Fruit fly (Drosophila melanogaster) whole organism, prepupa: ENCODE measurements around the gene CG42266.

Source experiments
- Blimp-1 ChIP-seq: fragments of 200-800 bp; sonication (Bioruptor generic); optimal IDR thresholded peaks from 3 replicates; lab custom pipeline; 2017; ENCODE audit warnings: missing biosample characterization, missing genetic modification characterization, mild to moderate bottlenecking, moderate library complexity, missing genetic modification reagents
- CG10631 ChIP-seq: fragments of 200-800 bp; sonication (Bioruptor generic); optimal IDR thresholded peaks from 2 replicates; lab custom pipeline; 2016; ENCODE audit warnings: missing biosample characterization, missing genetic modification characterization
- CG10669 ChIP-seq: fragments of 200-800 bp; sonication (Bioruptor generic); optimal IDR thresholded peaks from 3 replicates; lab custom pipeline; 2018; ENCODE audit warnings: missing biosample characterization, mild to moderate bottlenecking, missing genetic modification characterization, moderate library complexity
- CG11294 ChIP-seq: fragments of 200-800 bp; sonication (Bioruptor generic); IDR thresholded peaks from 2 replicates; pipeline ENCODE4 v1.3.6; 2022; ENCODE audit warnings: missing biosample characterization, missing genetic modification characterization
- CG11762 ChIP-seq: fragments of 200-800 bp; sonication (Bioruptor generic); optimal IDR thresholded peaks from 3 replicates; lab custom pipeline; 2016; ENCODE audit warnings: missing biosample characterization, missing genetic modification characterization; ENCODE audit not compliant: insufficient read depth
- CG11902 ChIP-seq: fragments of 200-800 bp; sonication (Bioruptor generic); optimal IDR thresholded peaks from 3 replicates; lab custom pipeline; 2016; ENCODE audit warnings: missing biosample characterization, missing genetic modification characterization
- CG1621 ChIP-seq: fragments of 200-800 bp; sonication (Bioruptor generic); optimal IDR thresholded peaks from 3 replicates; lab custom pipeline; 2018; ENCODE audit warnings: missing biosample characterization, mild to moderate bottlenecking, missing genetic modification characterization
- CG16779 ChIP-seq: fragments of 200-800 bp; sonication (Bioruptor generic); optimal IDR thresholded peaks from 3 replicates; lab custom pipeline; 2017; ENCODE audit warnings: missing biosample characterization, mild to moderate bottlenecking, missing genetic modification characterization
- CG31627 ChIP-seq: fragments of 200-800 bp; sonication (Bioruptor generic); optimal IDR thresholded peaks from 3 replicates; lab custom pipeline; 2016; ENCODE audit warnings: missing biosample characterization, missing genetic modification characterization
- CG32006 ChIP-seq: fragments of 200-800 bp; sonication (Bioruptor generic); optimal IDR thresholded peaks from 3 replicates; lab custom pipeline; 2017; ENCODE audit warnings: missing biosample characterization, mild to moderate bottlenecking, missing genetic modification characterization
- CG34406 ChIP-seq: fragments of 200-800 bp; sonication (Bioruptor generic); optimal IDR thresholded peaks from 3 replicates; lab custom pipeline; 2016; ENCODE audit warnings: missing biosample characterization, missing genetic modification characterization
- CG3919 ChIP-seq: fragments of 200-800 bp; sonication (Bioruptor generic); optimal IDR thresholded peaks from 3 replicates; lab custom pipeline; 2016; ENCODE audit warnings: missing biosample characterization, missing genetic modification characterization
- CG4318 ChIP-seq: fragments of 200-800 bp; sonication (Bioruptor generic); optimal IDR thresholded peaks from 3 replicates; lab custom pipeline; 2017; ENCODE audit warnings: missing biosample characterization, mild to moderate bottlenecking, missing genetic modification characterization
- CG6163 ChIP-seq: fragments of 200-800 bp; sonication (Bioruptor generic); IDR thresholded peaks from 3 replicates; pipeline ENCODE4 v1.3.6; 2022; ENCODE audit warnings: missing biosample characterization, missing genetic modification characterization
- CG6276 ChIP-seq: fragments of 200-800 bp; sonication (Bioruptor generic); optimal IDR thresholded peaks from 2 replicates; lab custom pipeline; 2017; ENCODE audit warnings: missing biosample characterization, mild to moderate bottlenecking, missing genetic modification characterization
- CG6792 ChIP-seq: fragments of 200-800 bp; sonication (Bioruptor generic); optimal IDR thresholded peaks from 3 replicates; lab custom pipeline; 2016; ENCODE audit warnings: missing biosample characterization, missing genetic modification characterization
- CG6808 ChIP-seq: fragments of 200-800 bp; sonication (Bioruptor generic); optimal IDR thresholded peaks from 3 replicates; lab custom pipeline; 2017; ENCODE audit warnings: missing biosample characterization, missing genetic modification characterization, mild to moderate bottlenecking, moderate library complexity, missing genetic modification reagents
- CG6854 ChIP-seq: fragments of 200-800 bp; sonication (Bioruptor generic); optimal IDR thresholded peaks from 2 replicates; lab custom pipeline; 2017; ENCODE audit warnings: missing biosample characterization, mild to moderate bottlenecking, missing genetic modification characterization
- CG7368 ChIP-seq: fragments of 200-800 bp; sonication (Bioruptor generic); optimal IDR thresholded peaks from 3 replicates; lab custom pipeline; 2016; ENCODE audit warnings: missing biosample characterization, missing genetic modification characterization
- CG8119 ChIP-seq: fragments of 200-800 bp; sonication (Bioruptor generic); IDR thresholded peaks from 3 replicates; pipeline ENCODE4 v1.3.6; 2022; ENCODE audit warnings: missing biosample characterization, missing genetic modification characterization
- CG8319 ChIP-seq: fragments of 200-800 bp; sonication (Bioruptor generic); optimal IDR thresholded peaks from 3 replicates; lab custom pipeline; 2016; ENCODE audit warnings: missing biosample characterization, missing genetic modification characterization
- CG8632 ChIP-seq: fragments of 200-800 bp; sonication (Bioruptor generic); optimal IDR thresholded peaks from 3 replicates; lab custom pipeline; 2016; ENCODE audit warnings: missing biosample characterization, missing genetic modification characterization
- CG9139 ChIP-seq: fragments of 200-800 bp; sonication (Bioruptor generic); optimal IDR thresholded peaks from 3 replicates; lab custom pipeline; 2017; ENCODE audit warnings: missing biosample characterization, mild to moderate bottlenecking, missing genetic modification characterization
- Eip75B ChIP-seq: fragments of 200-800 bp; sonication (Bioruptor generic); optimal IDR thresholded peaks from 3 replicates; lab custom pipeline; 2016; ENCODE audit warnings: missing biosample characterization, missing genetic modification characterization
- Eip78C ChIP-seq: fragments of 200-800 bp; sonication (Bioruptor generic); peaks from one replicate; lab custom pipeline; 2016; ENCODE audit warnings: missing biosample characterization, missing genetic modification characterization
- Eip93F ChIP-seq: fragments of 200-800 bp; sonication (Bioruptor generic); optimal IDR thresholded peaks from 2 replicates; lab custom pipeline; 2016; ENCODE audit warnings: missing biosample characterization, mild to moderate bottlenecking, missing genetic modification characterization
- Ets21C ChIP-seq: fragments of 200-800 bp; sonication (Bioruptor generic); optimal IDR thresholded peaks from 3 replicates; lab custom pipeline; 2016; ENCODE audit warnings: missing biosample characterization, missing genetic modification characterization
- Ets96B ChIP-seq: fragments of 200-800 bp; optimal IDR thresholded peaks from 2 replicates; lab custom pipeline; 2019; ENCODE audit warnings: missing biosample characterization, mild to moderate bottlenecking, missing genetic modification characterization, moderate library complexity
- Gug ChIP-seq: fragments of 200-800 bp; sonication (Bioruptor generic); IDR thresholded peaks from 2 replicates; pipeline ENCODE4 v1.3.6; 2022; ENCODE audit warnings: missing biosample characterization, missing genetic modification characterization
- Hr38 ChIP-seq: sonication (Bioruptor generic); optimal IDR thresholded peaks from 2 replicates; lab custom pipeline; 2016; ENCODE audit warnings: missing biosample characterization, missing genetic modification characterization
- Hr39 ChIP-seq: fragments of 200-800 bp; sonication (Bioruptor generic); optimal IDR thresholded peaks from 2 replicates; lab custom pipeline; 2016; ENCODE audit warnings: missing biosample characterization, missing genetic modification characterization
- Lpt ChIP-seq: fragments of 200-800 bp; sonication (Bioruptor generic); optimal IDR thresholded peaks from 3 replicates; lab custom pipeline; 2016; ENCODE audit warnings: missing biosample characterization, missing genetic modification characterization
- Met ChIP-seq: fragments of 200-800 bp; sonication (Bioruptor generic); optimal IDR thresholded peaks from 3 replicates; lab custom pipeline; 2016; ENCODE audit warnings: missing biosample characterization, missing genetic modification characterization
- OdsH ChIP-seq: fragments of 200-800 bp; sonication (Bioruptor generic); optimal IDR thresholded peaks from 3 replicates; lab custom pipeline; 2016; ENCODE audit warnings: missing biosample characterization, missing genetic modification characterization
- Smox ChIP-seq: fragments of 200-800 bp; sonication (Bioruptor generic); optimal IDR thresholded peaks from 3 replicates; lab custom pipeline; 2016; ENCODE audit warnings: missing biosample characterization, missing genetic modification characterization
- Sox102F ChIP-seq: fragments of 200-800 bp; sonication (Bioruptor generic); optimal IDR thresholded peaks from 2 replicates; lab custom pipeline; 2016; ENCODE audit warnings: missing biosample characterization, mild to moderate bottlenecking, missing genetic modification characterization
- Sox14 ChIP-seq: fragments of 200-800 bp; sonication (Bioruptor generic); optimal IDR thresholded peaks from 3 replicates; lab custom pipeline; 2016; ENCODE audit warnings: missing biosample characterization, missing genetic modification characterization
- Sox15 ChIP-seq: fragments of 200-800 bp; sonication (Bioruptor generic); optimal IDR thresholded peaks from 3 replicates; lab custom pipeline; 2016; ENCODE audit warnings: missing biosample characterization, missing genetic modification characterization
- achi ChIP-seq: fragments of 200-800 bp; sonication (Bioruptor generic); optimal IDR thresholded peaks from 3 replicates; lab custom pipeline; 2016; ENCODE audit warnings: missing biosample characterization, missing genetic modification characterization
- cyc ChIP-seq: fragments of 200-800 bp; sonication (Bioruptor generic); optimal IDR thresholded peaks from 3 replicates; lab custom pipeline; 2016; ENCODE audit warnings: missing biosample characterization, missing genetic modification characterization
- dac ChIP-seq: fragments of 200-800 bp; sonication (Bioruptor generic); optimal IDR thresholded peaks from 2 replicates; lab custom pipeline; 2017; ENCODE audit warnings: missing biosample characterization, mild to moderate bottlenecking, missing genetic modification characterization
- dsx ChIP-seq: fragments of 200-800 bp; optimal IDR thresholded peaks from 3 replicates; lab custom pipeline; 2019; ENCODE audit warnings: missing biosample characterization, mild to moderate bottlenecking, missing genetic modification characterization, moderate library complexity; ENCODE audit not compliant: poor library complexity, severe bottlenecking
- esn ChIP-seq: fragments of 200-800 bp; sonication (Bioruptor generic); optimal IDR thresholded peaks from 2 replicates; lab custom pipeline; 2016; ENCODE audit warnings: missing biosample characterization, mild to moderate bottlenecking, missing genetic modification characterization, moderate library complexity
- fkh ChIP-seq: fragments of 200-800 bp; sonication (Bioruptor generic); optimal IDR thresholded peaks from 3 replicates; lab custom pipeline; 2017; ENCODE audit warnings: missing biosample characterization, mild to moderate bottlenecking, missing genetic modification characterization, moderate library complexity
- lz ChIP-seq: fragments of 200-800 bp; sonication (Bioruptor generic); optimal IDR thresholded peaks from 3 replicates; lab custom pipeline; 2016; ENCODE audit warnings: missing biosample characterization, missing genetic modification characterization
- net ChIP-seq: fragments of 200-800 bp; sonication (Bioruptor generic); optimal IDR thresholded peaks from 3 replicates; lab custom pipeline; 2016; ENCODE audit warnings: missing biosample characterization, missing genetic modification characterization
- pdm3 ChIP-seq: fragments of 200-800 bp; sonication (Bioruptor generic); optimal IDR thresholded peaks from 3 replicates; lab custom pipeline; 2016; ENCODE audit warnings: missing biosample characterization, missing genetic modification characterization
- salr ChIP-seq, 2 experiments: fragments of 200-800 bp; sonication (Bioruptor generic); optimal IDR thresholded peaks; 3 replicates each; lab custom pipeline; 2016 to 2018; ENCODE audit warnings: missing biosample characterization in 2 of 2, missing genetic modification characterization in 2 of 2, mild to moderate bottlenecking in 1 of 2
- vri ChIP-seq: fragments of 200-800 bp; sonication (Bioruptor generic); optimal IDR thresholded peaks from 3 replicates; lab custom pipeline; 2016; ENCODE audit warnings: missing biosample characterization, mild to moderate bottlenecking, missing genetic modification characterization

Gene CG42266

DNA sequence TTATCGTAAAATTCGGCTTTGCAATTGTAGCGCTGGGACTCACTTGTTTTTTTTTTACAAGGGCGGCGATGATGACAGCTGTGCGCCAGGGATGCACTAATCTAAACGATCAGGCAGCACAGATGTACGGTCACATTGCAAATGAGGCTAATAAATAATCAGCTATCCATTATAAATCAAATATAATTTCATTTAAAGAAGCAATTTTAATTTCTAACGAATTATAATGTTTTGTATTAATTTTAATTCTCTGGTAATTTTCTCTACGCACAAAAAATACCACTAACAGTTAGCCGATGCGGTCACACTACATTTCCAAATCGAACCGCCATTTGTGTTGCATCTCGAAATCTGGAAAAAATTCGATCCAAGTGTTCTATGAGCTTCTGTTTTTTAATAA lies 29.5 kb downstream of the CG42266 start, which contains the start of the genes cni and fzy (continued):
- TF ChIP-seq dsx (GFP tag; lab: Kevin White, UChicago): no peak
- no peak for TF ChIP-seq CG34406 (GFP tag; lab: Kevin White, UChicago)
- peak; percentile 42 for TF ChIP-seq Sox14 (GFP tag; lab: Kevin White, UChicago)
- no peak for TF ChIP-seq CG6854 (GFP tag; lab: Kevin White, UChicago)
- no peak for TF ChIP-seq Sox102F (GFP tag; lab: Kevin White, UChicago)
- TF ChIP-seq CG8119 (GFP tag; lab: Robert Waterston, UW): no peak
- TF ChIP-seq CG3919 (GFP tag; lab: Kevin White, UChicago): no peak
- TF ChIP-seq CG11762 (GFP tag; lab: Kevin White, UChicago): no peak
- no peak for TF ChIP-seq CG7368 (GFP tag; lab: Kevin White, UChicago)
- TF ChIP-seq Gug: no peak
- TF ChIP-seq CG8319 (GFP tag; lab: Kevin White, UChicago): no peak
- TF ChIP-seq CG1621 (tag; lab: Kevin White, UChicago): no peak
- no peak for TF ChIP-seq pdm3 (GFP tag; lab: Kevin White, UChicago)

DNA sequence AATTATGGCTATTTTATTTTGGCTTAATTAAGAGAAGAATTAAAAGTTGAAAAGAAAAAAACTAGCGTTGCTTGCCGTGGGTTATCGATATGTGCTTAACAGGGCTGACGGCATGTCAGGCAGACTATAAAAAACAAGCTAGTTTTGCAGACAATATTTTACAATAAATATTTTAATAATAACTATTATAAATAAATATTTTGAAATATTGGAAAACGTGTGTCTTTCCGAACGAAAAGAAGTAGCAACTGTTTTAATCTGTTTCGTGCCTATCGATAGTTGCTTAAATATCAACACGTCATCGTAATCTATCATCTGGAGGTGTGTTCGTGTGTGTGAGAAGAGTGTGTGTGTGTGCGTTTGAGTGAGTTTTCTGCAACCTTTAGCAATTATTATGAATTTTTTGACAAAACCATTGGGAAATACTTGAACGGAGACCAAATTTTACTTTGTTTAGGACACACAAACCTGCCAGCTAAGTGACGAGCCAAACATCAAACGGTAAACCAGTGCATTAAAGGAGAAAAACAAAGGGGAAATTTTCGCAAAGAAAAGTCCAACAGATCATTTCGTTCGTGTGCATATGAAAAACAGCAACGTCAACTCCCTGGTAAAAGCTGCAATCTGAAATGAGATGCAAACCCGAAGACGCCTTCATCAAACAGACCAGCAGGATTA lies 33.0 kb downstream of the CG42266 start, which contains the start of the genes CG5861 and Syx5:
CG5861 (minus strand) TSS at position 273 of the 678 bp plus-strand sequence.
Syx5 (plus strand) TSS at position 321 of the 678 bp plus-strand sequence.
- TF ChIP-seq Sox15 (GFP tag; lab: Kevin White, UChicago) (no peak), Gug (0 out of 2 replicates have a peak, but pooled peaks have one; percentile 21), Met (no peak), Lpt (GFP tag; lab: Kevin White, UChicago) (no peak), Sox102F (GFP tag; lab: Kevin White, UChicago) (no peak), achi (GFP tag; lab: Kevin White, UChicago) (no peak), OdsH (GFP tag; lab: Kevin White, UChicago) (no peak), Ets21C (GFP tag; lab: Kevin White, UChicago) (no peak), esn (GFP tag; lab: Kevin White, UChicago) (peak; percentile 37), CG9139 (GFP tag; lab: Kevin White, UChicago) (no peak), Ets96B (tag; lab: Kevin White, UChicago) (peak; percentile 40), CG7368 (GFP tag; lab: Kevin White, UChicago) (no peak), Blimp-1 (no peak), CG6808 (GFP tag; lab: Kevin White, UChicago) (no peak), lz (no peak), CG6163 (no peak; the same call in 2 of the 3 replicates), CG8632 (GFP tag; lab: Kevin White, UChicago) (no peak), CG6276 (GFP tag; lab: Kevin White, UChicago) (no peak), Eip78C (no peak), CG11762 (GFP tag; lab: Kevin White, UChicago) (no peak), CG6792 (GFP tag; lab: Kevin White, UChicago) (no peak), net (GFP tag; lab: Kevin White, UChicago) (no peak), CG16779 (no peak), Eip93F (peak; percentile 69), Hr38 (no peak), Eip75B (GFP tag; lab: Kevin White, UChicago) (no peak), CG10631 (GFP tag; lab: Kevin White, UChicago) (peak; percentile 62), CG4318 (GFP tag; lab: Kevin White, UChicago) (no peak), dac (GFP tag; lab: Kevin White, UChicago) (no peak), vri (GFP tag; lab: Kevin White, UChicago) (no peak), Hr39 (GFP tag; lab: Kevin White, UChicago) (no peak), Smox (no peak), pdm3 (GFP tag; lab: Kevin White, UChicago) (no peak), fkh (GFP tag; lab: Kevin White, UChicago) (peak; percentile 67), CG11294 (GFP tag; lab: Robert Waterston, UW) (no peak), salr (GFP tag; optimal IDR thresholded peaks at IDR 0.05; lab: Kevin White, UChicago) (no peak), CG31627 (GFP tag; lab: Kevin White, UChicago) (no peak), CG10669 (GFP tag; lab: Kevin White, UChicago) (no peak), CG32006 (no peak), CG11902 (no peak), cyc (GFP tag; lab: Kevin White, UChicago) (no peak)
